Worm (Caenorhabditis elegans): ENCODE measurements around the gene F19B10.10.

ce11 chrII:3690646-3691045 is 9.4 kb upstream of the F19B10.10 start, which contains the start of gene srx-101:
- TF ChIP-seq nhr-77 (tag; optimal IDR thresholded peaks at IDR 0.05) (no peak), ctbp-1 (GFP tag; IDR thresholded peaks at IDR 0.05) (no peak), T26A8.4 (GFP tag; IDR thresholded peaks at IDR 0.05) (no peak), ztf-11 (tag; optimal IDR thresholded peaks at IDR 0.05) (no peak), ZK546.5 (tag; optimal IDR thresholded peaks at IDR 0.05) (no peak), fkh-10 (GFP tag; optimal IDR thresholded peaks at IDR 0.05) (no peak), aha-1 (tag) (peak; percentile 34)
